Fruit fly (Drosophila melanogaster): ENCODE measurements around the gene CG11029.

- TF ChIP-seq CG17806 (tag; optimal IDR thresholded peaks at IDR 0.05): no peak
- no peak for TF ChIP-seq gl (tag; optimal IDR thresholded peaks at IDR 0.05)
- no peak for TF ChIP-seq Pif1B (GFP tag; optimal IDR thresholded peaks at IDR 0.05)
- no peak for TF ChIP-seq CG12605 (GFP tag; IDR thresholded peaks at IDR 0.05)
- TF ChIP-seq Snoo (tag; optimal IDR thresholded peaks at IDR 0.05): no peak
- no peak for TF ChIP-seq CG34367 (tag; optimal IDR thresholded peaks at IDR 0.05)
- TF ChIP-seq CG10348 (GFP tag; IDR thresholded peaks at IDR 0.05): no peak
- TF ChIP-seq EcR (GFP tag; optimal IDR thresholded peaks at IDR 0.05): no peak
- no peak for TF ChIP-seq fd96Ca (GFP tag; IDR thresholded peaks at IDR 0.05)
- TF ChIP-seq rn (GFP tag; IDR thresholded peaks at IDR 0.05): no peak
- no peak for TF ChIP-seq CG15710 (tag; optimal IDR thresholded peaks at IDR 0.05)
- no peak for TF ChIP-seq CG13204 (GFP tag; optimal IDR thresholded peaks at IDR 0.05)
- TF ChIP-seq Pif1A (GFP tag; optimal IDR thresholded peaks at IDR 0.05): no peak
Measured at dm6 chr2L:5716580-5716979, 29.4 kb upstream of the CG11029 start, which contains the start of the genes CG14007 and CG34011.

All from whole organism, pupa.